Fruit fly (Drosophila melanogaster): ENCODE results near the gene ppan.

Gene ppan

dm6 chr3R:21101453-21102214, 14.4 kb upstream of the ppan start, which contains the start of the genes CG7044 and Tbc1d22 (continued):
- peak; percentile 26 for TF ChIP-seq PHDP (tag; optimal IDR thresholded peaks at IDR 0.05)
- TF ChIP-seq CG31441 (GFP tag; IDR thresholded peaks at IDR 0.05): peak; percentile 78
- no peak for TF ChIP-seq mld (GFP tag; IDR thresholded peaks at IDR 0.05; ENCODE audit: partially characterized antibody)
- TF ChIP-seq CG17359 (tag; optimal IDR thresholded peaks at IDR 0.05): no peak
- TF ChIP-seq vfl (GFP tag; optimal IDR thresholded peaks at IDR 0.05): peak; percentile 26
- peak; percentile 38 for TF ChIP-seq CG32532 (GFP tag; IDR thresholded peaks at IDR 0.05)
- TF ChIP-seq CG12744 (GFP tag; optimal IDR thresholded peaks at IDR 0.05): peak; percentile 29
- no peak for TF ChIP-seq tna (GFP tag; IDR thresholded peaks at IDR 0.05; ENCODE audit: partially characterized antibody)
- peak; percentile 1 for TF ChIP-seq CG10462 (GFP tag; optimal IDR thresholded peaks at IDR 0.05)
- 0 out of 2 replicates have a peak, but pooled peaks have one; percentile 16 for TF ChIP-seq ssp (GFP tag; IDR thresholded peaks at IDR 0.05)
- TF ChIP-seq gt (GFP tag; IDR thresholded peaks at IDR 0.05): no peak
- TF ChIP-seq Hr51 (GFP tag; optimal IDR thresholded peaks at IDR 0.05): peak in 1 of 2 experiments; percentile 16
- peak; percentile 37 for TF ChIP-seq stwl (tag; optimal IDR thresholded peaks at IDR 0.05)
- TF ChIP-seq CG33557 (GFP tag; optimal IDR thresholded peaks at IDR 0.05): peak; percentile 19
- peak; percentile 61 for TF ChIP-seq Gug (GFP tag; IDR thresholded peaks at IDR 0.05)
- peak; percentile 43 for TF ChIP-seq pnt (GFP tag; optimal IDR thresholded peaks at IDR 0.05)
- TF ChIP-seq CG6689 (GFP tag; IDR thresholded peaks at IDR 0.05): peak; percentile 50; the same call in 1 of the 2 replicates
- 0 out of 4 replicates have a peak, but pooled peaks have one; percentile 35 for TF ChIP-seq chinmo (GFP tag; IDR thresholded peaks at IDR 0.05; ENCODE audit: partially characterized antibody)
- peak; percentile 59 for TF ChIP-seq grau (tag; optimal IDR thresholded peaks at IDR 0.05)
- no peak for TF ChIP-seq CG10431 (GFP tag; optimal IDR thresholded peaks at IDR 0.05)
- peak; percentile 43 for TF ChIP-seq CG18619 (GFP tag; optimal IDR thresholded peaks at IDR 0.05)
- TF ChIP-seq CG10209 (GFP tag; optimal IDR thresholded peaks at IDR 0.05): peak; percentile 29
- peak; percentile 12 for TF ChIP-seq trem (tag; optimal IDR thresholded peaks at IDR 0.05)
- TF ChIP-seq CG12391 (tag; optimal IDR thresholded peaks at IDR 0.05): peak; percentile 69
- TF ChIP-seq row (GFP tag; IDR thresholded peaks at IDR 0.05): peak; percentile 91
- TF ChIP-seq ase (GFP tag; IDR thresholded peaks at IDR 0.05): no peak
- TF ChIP-seq aop (GFP tag; IDR thresholded peaks at IDR 0.05): no peak
- peak; percentile 36 for TF ChIP-seq jumu (GFP tag; optimal IDR thresholded peaks at IDR 0.05)
- TF ChIP-seq CG9609 (GFP tag; optimal IDR thresholded peaks at IDR 0.05): peak; percentile 47
- TF ChIP-seq gfzf (GFP tag; optimal IDR thresholded peaks at IDR 0.05): peak; percentile 75
- TF ChIP-seq bcd (GFP tag; optimal IDR thresholded peaks at IDR 0.05): peak; percentile 51
- TF ChIP-seq phol (tag; optimal IDR thresholded peaks at IDR 0.05): peak; percentile 57
- TF ChIP-seq bab2 (GFP tag; optimal IDR thresholded peaks at IDR 0.05): peak; percentile 26
- TF ChIP-seq zfh2 (GFP tag; optimal IDR thresholded peaks at IDR 0.05): peak; percentile 70
- peak; percentile 32 for TF ChIP-seq NfI (GFP tag; optimal IDR thresholded peaks at IDR 0.05)
- TF ChIP-seq Hey (tag; optimal IDR thresholded peaks at IDR 0.05): no peak
- TF ChIP-seq CG4404 (GFP tag; IDR thresholded peaks at IDR 0.05): 0 out of 2 replicates have a peak, but pooled peaks have one; percentile 19
- TF ChIP-seq pho (GFP tag; optimal IDR thresholded peaks at IDR 0.05): peak; percentile 33
- peak; percentile 18 for TF ChIP-seq CG8089 (GFP tag; optimal IDR thresholded peaks at IDR 0.05)
- TF ChIP-seq da (GFP tag; optimal IDR thresholded peaks at IDR 0.05): no peak
- peak; percentile 38; the same call in 1 of the 2 replicates for TF ChIP-seq inv (GFP tag; IDR thresholded peaks at IDR 0.05; ENCODE audit: partially characterized antibody)
- peak; percentile 18 for TF ChIP-seq Blimp-1 (GFP tag; optimal IDR thresholded peaks at IDR 0.05)
- TF ChIP-seq Ssrp (tag; optimal IDR thresholded peaks at IDR 0.05): peak; percentile 54
- peak; percentile 77 for TF ChIP-seq nmo (GFP tag; optimal IDR thresholded peaks at IDR 0.05)
- no peak for TF ChIP-seq CG14014 (GFP tag; IDR thresholded peaks at IDR 0.05)
- TF ChIP-seq CG18476 (GFP tag; optimal IDR thresholded peaks at IDR 0.05): peak; percentile 19
- TF ChIP-seq lmd (GFP tag; IDR thresholded peaks at IDR 0.05): peak; percentile 56
- peak; percentile 71 for TF ChIP-seq Abd-B (GFP tag; optimal IDR thresholded peaks at IDR 0.05)
